Fruit fly (Drosophila melanogaster) whole organism, adult: ENCODE data around the gene CG12278.

Experiments
- CG11617 ChIP-seq: fragments of 200-800 bp; sonication (Bioruptor generic); optimal IDR thresholded peaks from 2 replicates; lab custom pipeline; 2017; ENCODE audit warnings: mild to moderate bottlenecking, missing biosample characterization, missing genetic modification reagents, missing genetic modification characterization
- CG12768 ChIP-seq: fragments of 200-800 bp; sonication (Bioruptor generic); optimal IDR thresholded peaks from 2 replicates; lab custom pipeline; 2017; ENCODE audit warnings: missing biosample characterization, missing genetic modification characterization, mild to moderate bottlenecking, moderate library complexity, missing genetic modification reagents
- CG1620 ChIP-seq: fragments of 200-800 bp; sonication (Bioruptor generic); optimal IDR thresholded peaks from 2 replicates; lab custom pipeline; 2016; ENCODE audit warnings: missing biosample characterization, missing genetic modification characterization
- CG33017 ChIP-seq: fragments of 200-800 bp; sonication (Bioruptor generic); optimal IDR thresholded peaks from 2 replicates; lab custom pipeline; 2018; ENCODE audit warnings: missing biosample characterization, mild to moderate bottlenecking, missing genetic modification characterization, moderate library complexity
- CG5204 ChIP-seq: fragments of 200-800 bp; sonication (Bioruptor generic); optimal IDR thresholded peaks from 2 replicates; lab custom pipeline; 2016; ENCODE audit warnings: missing biosample characterization, missing genetic modification characterization
- CG7045 ChIP-seq: fragments of 200-800 bp; sonication (Bioruptor generic); optimal IDR thresholded peaks from 2 replicates; lab custom pipeline; 2017; ENCODE audit warnings: missing biosample characterization, mild to moderate bottlenecking, missing genetic modification characterization
- CG7101 ChIP-seq: fragments of 200-800 bp; sonication (Bioruptor generic); optimal IDR thresholded peaks from 2 replicates; lab custom pipeline; 2018; ENCODE audit warnings: missing biosample characterization, mild to moderate bottlenecking, missing genetic modification characterization, moderate library complexity
- Clk ChIP-seq: fragments of 200-800 bp; sonication (Bioruptor generic); optimal IDR thresholded peaks from 2 replicates; lab custom pipeline; 2017; ENCODE audit warnings: missing biosample characterization, missing genetic modification characterization
- Crg-1 ChIP-seq: fragments of 200-800 bp; sonication (Bioruptor generic); optimal IDR thresholded peaks from 2 replicates; lab custom pipeline; 2016; ENCODE audit warnings: missing biosample characterization, missing genetic modification characterization
- Hr96 ChIP-seq: fragments of 200-800 bp; sonication (Bioruptor generic); optimal IDR thresholded peaks from 2 replicates; lab custom pipeline; 2016; ENCODE audit warnings: missing biosample characterization, missing genetic modification characterization
- Mnt ChIP-seq: fragments of 200-800 bp; sonication (Bioruptor generic); optimal IDR thresholded peaks from 2 replicates; lab custom pipeline; 2016; ENCODE audit warnings: missing biosample characterization, mild to moderate bottlenecking, missing genetic modification characterization
- bab1 ChIP-seq: fragments of 200-800 bp; sonication (Bioruptor generic); optimal IDR thresholded peaks from 3 replicates; lab custom pipeline; 2019; ENCODE audit warnings: missing biosample characterization, mild to moderate bottlenecking, missing genetic modification characterization, moderate library complexity
- cic ChIP-seq: fragments of 200-800 bp; sonication (Bioruptor generic); optimal IDR thresholded peaks from 2 replicates; lab custom pipeline; 2017; ENCODE audit warnings: missing biosample characterization, mild to moderate bottlenecking, missing genetic modification characterization, moderate library complexity
- cnc ChIP-seq, 2 experiments: fragments of >200 bp; optimal IDR thresholded peaks; 2 replicates each; lab custom pipeline; 2017
- kay ChIP-seq: fragments of 200-800 bp; sonication (Bioruptor generic); peaks from one replicate; lab custom pipeline; 2016; ENCODE audit warnings: missing biosample characterization, missing genetic modification characterization, borderline replicate concordance
- ovo ChIP-seq: fragments of 200-800 bp; sonication (Bioruptor generic); optimal IDR thresholded peaks from 2 replicates; lab custom pipeline; 2016; ENCODE audit warnings: missing biosample characterization, missing genetic modification characterization
- pad ChIP-seq: fragments of 200-800 bp; sonication (Bioruptor generic); optimal IDR thresholded peaks from 3 replicates; lab custom pipeline; 2017; ENCODE audit warnings: missing biosample characterization, missing genetic modification characterization, mild to moderate bottlenecking, moderate library complexity, missing genetic modification reagents
- tj ChIP-seq: fragments of 200-800 bp; sonication (Bioruptor generic); optimal IDR thresholded peaks from 3 replicates; lab custom pipeline; 2017; ENCODE audit warnings: missing biosample characterization, mild to moderate bottlenecking, missing genetic modification characterization, moderate library complexity
- toe ChIP-seq: fragments of 200-800 bp; sonication (Bioruptor generic); optimal IDR thresholded peaks from 2 replicates; lab custom pipeline; 2016; ENCODE audit warnings: missing biosample characterization, missing genetic modification characterization

The CG12278 gene

dm6 chr3R:21090230-21091021 lies 46.6 kb downstream of the CG12278 start:
- TF ChIP-seq bab1 = no peak
- TF ChIP-seq Hr96 (GFP tag; lab: Kevin White, UChicago) = no peak
- no peak for TF ChIP-seq CG1620 (GFP tag; lab: Kevin White, UChicago)
- no peak for TF ChIP-seq CG12768 (GFP tag; lab: Kevin White, UChicago)
- no peak for TF ChIP-seq CG5204 (GFP tag; lab: Kevin White, UChicago)
- no peak for TF ChIP-seq CG33017 (tag; lab: Kevin White, UChicago)
- TF ChIP-seq Crg-1 (GFP tag; lab: Kevin White, UChicago) = no peak
- no peak for TF ChIP-seq pad (GFP tag; lab: Kevin White, UChicago)
- no peak for TF ChIP-seq cic (GFP tag; lab: Kevin White, UChicago)
- TF ChIP-seq ovo (GFP tag; lab: Kevin White, UChicago) = no peak
- no peak for TF ChIP-seq cnc (optimal IDR thresholded peaks at IDR 0.05; lab: Kevin White, UChicago)
- no peak for TF ChIP-seq tj (GFP tag; lab: Kevin White, UChicago)

dm6 chr3R:21091500-21091899 lies 47.6 kb downstream of the CG12278 start:
- TF ChIP-seq toe (GFP tag; lab: Kevin White, UChicago) = no peak

dm6 chr3R:21092036-21092435 lies 48.2 kb downstream of the CG12278 start:
- no peak for TF ChIP-seq CG33017 (tag; lab: Kevin White, UChicago)
- TF ChIP-seq Crg-1 (GFP tag; lab: Kevin White, UChicago) = no peak
- no peak for TF ChIP-seq CG1620 (GFP tag; lab: Kevin White, UChicago)
- TF ChIP-seq toe (GFP tag; lab: Kevin White, UChicago) = no peak
- no peak for TF ChIP-seq ovo (GFP tag; lab: Kevin White, UChicago)
- TF ChIP-seq tj (GFP tag; lab: Kevin White, UChicago) = no peak
- no peak for TF ChIP-seq cnc (optimal IDR thresholded peaks at IDR 0.05; lab: Kevin White, UChicago)
- no peak for TF ChIP-seq CG5204 (GFP tag; lab: Kevin White, UChicago)
- no peak for TF ChIP-seq CG12768 (GFP tag; lab: Kevin White, UChicago)
- TF ChIP-seq pad (GFP tag; lab: Kevin White, UChicago) = no peak
- no peak for TF ChIP-seq CG11617
- no peak for TF ChIP-seq Mnt (GFP tag; lab: Kevin White, UChicago)
- no peak for TF ChIP-seq CG7101

- TF ChIP-seq CG33017 (tag; lab: Kevin White, UChicago) (no peak), CG12768 (GFP tag; lab: Kevin White, UChicago) (no peak), toe (GFP tag; lab: Kevin White, UChicago) (no peak), CG7101 (no peak), CG7045 (no peak), cnc (optimal IDR thresholded peaks at IDR 0.05; lab: Kevin White, UChicago) (no peak), pad (GFP tag; lab: Kevin White, UChicago) (no peak), ovo (GFP tag; lab: Kevin White, UChicago) (no peak), CG1620 (GFP tag; lab: Kevin White, UChicago) (no peak), kay (no peak), Clk (GFP tag; lab: Kevin White, UChicago) (no peak), cic (GFP tag; lab: Kevin White, UChicago) (no peak)
Measured at dm6 chr3R:21092829-21093228, 49.0 kb downstream of the CG12278 start.

dm6 chr3R:21094292-21094691 lies 50.4 kb downstream of the CG12278 start:
- no peak for TF ChIP-seq CG33017 (tag; lab: Kevin White, UChicago)
- no peak for TF ChIP-seq ovo (GFP tag; lab: Kevin White, UChicago)
- TF ChIP-seq Hr96 (GFP tag; lab: Kevin White, UChicago) = no peak
- no peak for TF ChIP-seq kay
- TF ChIP-seq Clk (GFP tag; lab: Kevin White, UChicago) = no peak
- no peak for TF ChIP-seq toe (GFP tag; lab: Kevin White, UChicago)
- no peak for TF ChIP-seq Crg-1 (GFP tag; lab: Kevin White, UChicago)
- no peak for TF ChIP-seq Mnt (GFP tag; lab: Kevin White, UChicago)
- TF ChIP-seq tj (GFP tag; lab: Kevin White, UChicago) = no peak
- TF ChIP-seq cnc (optimal IDR thresholded peaks at IDR 0.05; lab: Kevin White, UChicago) = no peak
- no peak for TF ChIP-seq CG11617
- no peak for TF ChIP-seq bab1
- no peak for TF ChIP-seq CG12768 (GFP tag; lab: Kevin White, UChicago)
- TF ChIP-seq CG1620 (GFP tag; lab: Kevin White, UChicago) = no peak
